Fruit fly (Drosophila melanogaster) whole organism, adult: ENCODE measurements around the gene CG5172.

Source experiments
- CG11617 ChIP-seq: fragments of 200-800 bp; sonication (Bioruptor generic); optimal IDR thresholded peaks from 2 replicates; lab custom pipeline; 2017; ENCODE audit warnings: mild to moderate bottlenecking, missing biosample characterization, missing genetic modification reagents, missing genetic modification characterization
- CG5204 ChIP-seq: fragments of 200-800 bp; sonication (Bioruptor generic); optimal IDR thresholded peaks from 2 replicates; lab custom pipeline; 2016; ENCODE audit warnings: missing biosample characterization, missing genetic modification characterization
- Mnt ChIP-seq: fragments of 200-800 bp; sonication (Bioruptor generic); optimal IDR thresholded peaks from 2 replicates; lab custom pipeline; 2016; ENCODE audit warnings: missing biosample characterization, mild to moderate bottlenecking, missing genetic modification characterization
- bab1 ChIP-seq: fragments of 200-800 bp; sonication (Bioruptor generic); optimal IDR thresholded peaks from 3 replicates; lab custom pipeline; 2019; ENCODE audit warnings: missing biosample characterization, mild to moderate bottlenecking, missing genetic modification characterization, moderate library complexity

DNA sequence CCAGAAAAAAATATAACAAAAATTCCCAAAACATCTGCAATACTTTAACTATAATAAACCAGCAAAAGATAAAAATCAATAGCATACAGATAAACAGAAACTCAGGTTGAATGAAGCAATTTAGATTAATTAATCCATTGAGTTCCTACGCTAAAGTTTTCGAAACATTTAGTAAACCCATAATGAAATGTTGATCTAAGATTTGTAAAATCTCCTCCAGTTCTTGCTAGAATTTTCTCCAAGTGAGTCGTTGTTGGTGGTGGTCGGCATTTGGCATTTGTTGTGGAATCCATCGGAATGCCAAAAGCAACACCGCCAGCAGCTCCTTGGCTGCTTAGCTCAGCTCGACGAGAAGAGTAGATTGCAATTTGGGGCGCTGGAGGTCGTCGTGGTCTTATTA lies 33.1 kb upstream of the CG5172 start:
- TF ChIP-seq Mnt (GFP tag; lab: Kevin White, UChicago) (no peak), CG5204 (GFP tag; lab: Kevin White, UChicago) (no peak), bab1 (GFP tag; lab: Kevin White, UChicago) (no peak), CG11617 (GFP tag; lab: Kevin White, UChicago) (no peak)
